Worm (Caenorhabditis elegans) whole organism, late embryonic: ENCODE results near the gene C25F6.1.

Experiments
- C38D4.7 ChIP-seq: fragments of 200-800 bp; sonication (Bioruptor generic); optimal IDR thresholded peaks from 2 replicates; lab custom pipeline; 2018; ENCODE audit warnings: mild to moderate bottlenecking, missing genetic modification characterization, moderate library complexity, missing compliant biosample characterization
- F13H6.1 ChIP-seq: sonication (generic microtip); optimal IDR thresholded peaks from 2 replicates; lab custom pipeline; 2016; ENCODE audit warnings: missing genetic modification characterization, missing compliant biosample characterization
- T23F11.4 ChIP-seq: fragments of 200-800 bp; sonication (Bioruptor generic); optimal IDR thresholded peaks from 2 replicates; lab custom pipeline; 2018; ENCODE audit warnings: mild to moderate bottlenecking, missing genetic modification characterization, missing compliant biosample characterization
- Y22D7AL.16 ChIP-seq: sonication (generic microtip); optimal IDR thresholded peaks from 2 replicates; lab custom pipeline; 2016; ENCODE audit warnings: missing genetic modification characterization, missing compliant biosample characterization
- ama-1 ChIP-seq: fragments of 150-350 bp; optimal IDR thresholded peaks from 2 replicates; lab custom pipeline; 2014
- ceh-18 ChIP-seq: sonication (generic microtip); optimal IDR thresholded peaks from 2 replicates; lab custom pipeline; 2016; ENCODE audit warnings: missing genetic modification characterization, missing compliant biosample characterization
- ceh-19 ChIP-seq: fragments of 200-800 bp; sonication (Bioruptor generic); optimal IDR thresholded peaks from 2 replicates; lab custom pipeline; 2018; ENCODE audit warnings: mild to moderate bottlenecking, missing genetic modification characterization, missing compliant biosample characterization
- ceh-2 ChIP-seq: sonication (generic microtip); optimal IDR thresholded peaks from 2 replicates; lab custom pipeline; 2016; ENCODE audit warnings: missing genotype, missing genetic modification characterization, missing compliant biosample characterization
- ceh-22 ChIP-seq: sonication (generic microtip); optimal IDR thresholded peaks from 2 replicates; lab custom pipeline; 2017; ENCODE audit warnings: missing biosample characterization, missing genetic modification characterization
- ceh-30 ChIP-seq: fragments of 150-350 bp; optimal IDR thresholded peaks from 2 replicates; lab custom pipeline; 2014; ENCODE audit warnings: missing biosample characterization, missing genetic modification characterization
- ceh-31 ChIP-seq: sonication (generic microtip); optimal IDR thresholded peaks from 2 replicates; lab custom pipeline; 2016; ENCODE audit warnings: missing genetic modification characterization, missing compliant biosample characterization
- ceh-34 ChIP-seq: sonication (generic microtip); optimal IDR thresholded peaks from 2 replicates; lab custom pipeline; 2016; ENCODE audit warnings: mild to moderate bottlenecking, missing genetic modification characterization, missing compliant biosample characterization
- ceh-48 ChIP-seq: sonication (generic microtip); optimal IDR thresholded peaks from 2 replicates; lab custom pipeline; 2016; ENCODE audit warnings: missing genetic modification characterization, inconsistent platforms, missing compliant biosample characterization
- ceh-6 ChIP-seq: fragments of 200-800 bp; sonication (Bioruptor generic); optimal IDR thresholded peaks from 2 replicates; lab custom pipeline; 2018; ENCODE audit warnings: mild to moderate bottlenecking, missing genetic modification characterization, missing compliant biosample characterization
- che-1 ChIP-seq: sonication (generic microtip); optimal IDR thresholded peaks from 2 replicates; lab custom pipeline; 2016; ENCODE audit warnings: mild to moderate bottlenecking, missing genetic modification characterization, missing compliant biosample characterization
- dmd-4 ChIP-seq: sonication (generic microtip); optimal IDR thresholded peaks from 2 replicates; lab custom pipeline; 2016; ENCODE audit warnings: borderline replicate concordance, missing genetic modification characterization, missing compliant biosample characterization
- dve-1 ChIP-seq: sonication (generic microtip); optimal IDR thresholded peaks from 2 replicates; lab custom pipeline; 2017; ENCODE audit warnings: antibody characterized with exemption, mild to moderate bottlenecking, missing genetic modification characterization, missing compliant biosample characterization
- elt-2 ChIP-seq: sonication (generic microtip); optimal IDR thresholded peaks from 2 replicates; lab custom pipeline; 2016; ENCODE audit warnings: missing genetic modification reagents, missing genetic modification characterization, missing compliant biosample characterization
- elt-4 ChIP-seq: sonication (generic microtip); optimal IDR thresholded peaks from 2 replicates; lab custom pipeline; 2016; ENCODE audit warnings: missing genetic modification characterization, missing compliant biosample characterization
- eyg-1 ChIP-seq: sonication (generic microtip); optimal IDR thresholded peaks from 2 replicates; lab custom pipeline; 2016; ENCODE audit warnings: missing genotype, missing genetic modification characterization, missing compliant biosample characterization
- fkh-6 ChIP-seq: sonication (generic microtip); optimal IDR thresholded peaks from 2 replicates; lab custom pipeline; 2016; ENCODE audit warnings: missing genetic modification characterization, missing compliant biosample characterization
- hlh-15 ChIP-seq: sonication (generic microtip); optimal IDR thresholded peaks from 2 replicates; lab custom pipeline; 2016; ENCODE audit warnings: missing genetic modification characterization, missing compliant biosample characterization
- hlh-30 ChIP-seq: sonication (generic microtip); optimal IDR thresholded peaks from 2 replicates; lab custom pipeline; 2017; ENCODE audit warnings: antibody characterized with exemption, missing genetic modification characterization, missing compliant biosample characterization; ENCODE audit not compliant: insufficient read depth
- hlh-6 ChIP-seq: sonication (generic microtip); optimal IDR thresholded peaks from 2 replicates; lab custom pipeline; 2016; ENCODE audit warnings: missing genotype, missing genetic modification characterization, missing compliant biosample characterization
- hlh-8 ChIP-seq: sonication (generic microtip); optimal IDR thresholded peaks from 2 replicates; lab custom pipeline; 2016; ENCODE audit warnings: missing genotype, missing genetic modification characterization, missing compliant biosample characterization
- lin-11 ChIP-seq: fragments of 200-800 bp; sonication (Bioruptor generic); optimal IDR thresholded peaks from 2 replicates; lab custom pipeline; 2018; ENCODE audit warnings: mild to moderate bottlenecking, missing genetic modification characterization, missing compliant biosample characterization
- madf-2 ChIP-seq: sonication (generic microtip); optimal IDR thresholded peaks from 2 replicates; lab custom pipeline; 2017; ENCODE audit warnings: missing genetic modification characterization, missing compliant biosample characterization
- nfya-1 ChIP-seq: sonication (generic microtip); optimal IDR thresholded peaks from 2 replicates; lab custom pipeline; 2017; ENCODE audit warnings: missing genetic modification characterization, mild to moderate bottlenecking, missing compliant biosample characterization, antibody characterized with exemption, moderate library complexity
- pat-9 ChIP-seq: fragments of 200-800 bp; sonication (Bioruptor generic); optimal IDR thresholded peaks from 2 replicates; lab custom pipeline; 2018; ENCODE audit warnings: mild to moderate bottlenecking, missing genetic modification characterization, moderate library complexity, missing compliant biosample characterization
- pax-1 ChIP-seq: fragments of 150-350 bp; optimal IDR thresholded peaks from 2 replicates; lab custom pipeline; 2014; ENCODE audit warnings: missing biosample characterization, missing genetic modification characterization
- pha-2 ChIP-seq: sonication (generic microtip); optimal IDR thresholded peaks from 2 replicates; lab custom pipeline; 2017; ENCODE audit warnings: mild to moderate bottlenecking, missing genetic modification characterization, missing compliant biosample characterization
- pha-4 ChIP-seq: fragments of 150-350 bp; optimal IDR thresholded peaks from 2 replicates; lab custom pipeline; 2018; ENCODE audit warnings: missing biosample characterization, missing genetic modification reagents, missing genetic modification characterization
- pros-1 ChIP-seq: fragments of 150-350 bp; optimal IDR thresholded peaks from 2 replicates; lab custom pipeline; 2014; ENCODE audit warnings: missing biosample characterization, missing genetic modification reagents, missing genetic modification characterization
- ref-2 ChIP-seq: sonication (generic microtip); optimal IDR thresholded peaks from 2 replicates; lab custom pipeline; 2016; ENCODE audit warnings: missing genetic modification characterization, missing compliant biosample characterization
- rnt-1 ChIP-seq: sonication (generic microtip); optimal IDR thresholded peaks from 2 replicates; lab custom pipeline; 2016; ENCODE audit warnings: missing genetic modification characterization, missing compliant biosample characterization
- sdc-2 ChIP-seq: sonication (generic microtip); optimal IDR thresholded peaks from 2 replicates; lab custom pipeline; 2016; ENCODE audit warnings: missing genotype, missing genetic modification characterization, missing compliant biosample characterization
- sox-2 ChIP-seq: fragments of 200-800 bp; sonication (Bioruptor generic); IDR thresholded peaks from 2 replicates; pipeline ENCODE4 v1.3.6; 2022; ENCODE audit warnings: missing genetic modification reagents, missing genetic modification characterization, missing compliant biosample characterization
- syd-9 ChIP-seq: sonication (generic microtip); optimal IDR thresholded peaks from 2 replicates; lab custom pipeline; 2016; ENCODE audit warnings: mild to moderate bottlenecking, missing genetic modification characterization, moderate library complexity, missing compliant biosample characterization
- tbx-2 ChIP-seq: sonication (generic microtip); optimal IDR thresholded peaks from 2 replicates; lab custom pipeline; 2016; ENCODE audit warnings: missing genetic modification characterization, missing compliant biosample characterization
- tbx-7 ChIP-seq: sonication (generic microtip); optimal IDR thresholded peaks from 2 replicates; lab custom pipeline; 2016; ENCODE audit warnings: missing genotype, missing genetic modification characterization, missing compliant biosample characterization
- ttx-3 ChIP-seq: sonication (generic microtip); optimal IDR thresholded peaks from 2 replicates; lab custom pipeline; 2016; ENCODE audit warnings: missing genetic modification reagents, missing genetic modification characterization, missing compliant biosample characterization
- unc-3 ChIP-seq, 2 experiments: fragments of 200-800 bp in 1 of 2; sonication (Bioruptor generic) in 1 of 2; sonication (generic microtip) in 1 of 2; conservative IDR thresholded peaks in 1 of 2; optimal IDR thresholded peaks in 1 of 2; 2 replicates each; pipeline versions ENCODE4 v1.3.6 to Lab custom; 2016 to 2022; ENCODE audit warnings: missing compliant biosample characterization in 2 of 2, missing genetic modification characterization in 2 of 2, missing genetic modification reagents in 1 of 2
- unc-42 ChIP-seq: sonication (generic microtip); optimal IDR thresholded peaks from 2 replicates; lab custom pipeline; 2016; ENCODE audit warnings: missing genotype, missing genetic modification characterization, missing compliant biosample characterization
- unc-55 ChIP-seq: sonication (generic microtip); optimal IDR thresholded peaks from 2 replicates; lab custom pipeline; 2017; ENCODE audit warnings: missing biosample characterization, missing genetic modification reagents, missing genetic modification characterization
- unc-86 ChIP-seq: sonication (generic microtip); optimal IDR thresholded peaks from 2 replicates; lab custom pipeline; 2016; ENCODE audit warnings: missing genetic modification characterization, missing compliant biosample characterization
- zip-5 ChIP-seq: sonication (generic microtip); optimal IDR thresholded peaks from 2 replicates; lab custom pipeline; 2016; ENCODE audit warnings: missing genetic modification characterization, missing compliant biosample characterization
- ztf-16 ChIP-seq: sonication (generic microtip); optimal IDR thresholded peaks from 2 replicates; lab custom pipeline; 2017; ENCODE audit warnings: missing genetic modification characterization, missing compliant biosample characterization

Gene C25F6.1

ce11 chrX:5475164-5475576, 11.1 kb upstream of the C25F6.1 start:
- TF ChIP-seq ceh-22 (tag; lab: Kevin White, UChicago) (peak; percentile 91), pax-1 (tag; lab: Kevin White, UChicago) (peak; percentile 78), ceh-31 (peak; percentile 76), ceh-48 (tag; lab: Kevin White, UChicago) (no peak), unc-42 (no peak), ceh-18 (tag; lab: Kevin White, UChicago) (peak; percentile 70), tbx-2 (peak; percentile 82), tbx-7 (tag; lab: Kevin White, UChicago) (no peak), hlh-15 (no peak), sox-2 (GFP tag; lab: Robert Waterston, UW) (no peak), pros-1 (tag; lab: Kevin White, UChicago) (peak; percentile 25), madf-2 (no peak), pat-9 (tag; lab: Kevin White, UChicago) (no peak), nfya-1 (tag; lab: Kevin White, UChicago) (peak; percentile 73), sdc-2 (tag; lab: Kevin White, UChicago) (peak; percentile 83), C38D4.7 (GFP tag; lab: Kevin White, UChicago) (no peak), hlh-30 (tag; lab: Kevin White, UChicago) (peak; percentile 90), che-1 (tag; lab: Kevin White, UChicago) (no peak), pha-2 (tag; lab: Kevin White, UChicago) (peak; percentile 14), unc-55 (GFP tag; lab: Kevin White, UChicago) (peak; percentile 60), syd-9 (tag; lab: Kevin White, UChicago) (peak; percentile 15), dve-1 (tag; lab: Kevin White, UChicago) (peak; percentile 50), rnt-1 (tag; lab: Kevin White, UChicago) (peak; percentile 26), T23F11.4 (no peak), ceh-2 (tag; lab: Kevin White, UChicago) (peak; percentile 62), hlh-6 (tag; lab: Kevin White, UChicago) (peak; percentile 42), ceh-34 (tag; lab: Kevin White, UChicago) (peak; percentile 62), ref-2 (tag; lab: Kevin White, UChicago) (peak; percentile 74), ceh-19 (GFP tag; lab: Kevin White, UChicago) (peak; percentile 61), unc-3 (GFP tag; conservative IDR thresholded peaks at IDR 0.05; lab: Robert Waterston, UW) (no peak), unc-3 (tag; optimal IDR thresholded peaks at IDR 0.05; lab: Kevin White, UChicago) (no peak), ama-1 (lab: Kevin White, UChicago) (no peak), ztf-16 (tag; lab: Kevin White, UChicago) (peak; percentile 11), elt-2 (tag; lab: Kevin White, UChicago) (peak; percentile 63), F13H6.1 (tag; lab: Kevin White, UChicago) (peak; percentile 55), ceh-30 (tag; lab: Kevin White, UChicago) (peak; percentile 22), eyg-1 (tag; lab: Kevin White, UChicago) (peak; percentile 34), ceh-6 (GFP tag; lab: Kevin White, UChicago) (peak; percentile 37)

- TF ChIP-seq ttx-3 (tag; lab: Kevin White, UChicago): no peak
- TF ChIP-seq elt-2 (tag; lab: Kevin White, UChicago): peak; percentile 47
Observed at ce11 chrX:5476357-5476756, 9.9 kb upstream of the C25F6.1 start.

ce11 chrX:5477597-5477996, 8.7 kb upstream of the C25F6.1 start:
- TF ChIP-seq ceh-6 (GFP tag; lab: Kevin White, UChicago): no peak
- TF ChIP-seq C38D4.7 (GFP tag; lab: Kevin White, UChicago): no peak
- no peak for TF ChIP-seq fkh-6 (tag; lab: Kevin White, UChicago)
- no peak for TF ChIP-seq zip-5 (tag; lab: Kevin White, UChicago)
- no peak for TF ChIP-seq hlh-30 (tag; lab: Kevin White, UChicago)
- TF ChIP-seq pha-4 (tag; lab: Kevin White, UChicago): no peak
- no peak for TF ChIP-seq Y22D7AL.16 (tag; lab: Kevin White, UChicago)
- no peak for TF ChIP-seq ref-2 (tag; lab: Kevin White, UChicago)
- no peak for TF ChIP-seq tbx-7 (tag; lab: Kevin White, UChicago)
- no peak for TF ChIP-seq ceh-34 (tag; lab: Kevin White, UChicago)
- no peak for TF ChIP-seq T23F11.4
- no peak for TF ChIP-seq hlh-8 (tag; lab: Kevin White, UChicago)
- TF ChIP-seq unc-86 (tag; lab: Kevin White, UChicago): no peak
- TF ChIP-seq sdc-2 (tag; lab: Kevin White, UChicago): no peak
- no peak for TF ChIP-seq elt-4 (tag; lab: Kevin White, UChicago)
- no peak for TF ChIP-seq lin-11 (tag; lab: Kevin White, UChicago)
- TF ChIP-seq ceh-31: no peak
- TF ChIP-seq dmd-4 (tag; lab: Kevin White, UChicago): no peak
- no peak for TF ChIP-seq ttx-3 (tag; lab: Kevin White, UChicago)
